Worm (Caenorhabditis elegans) whole organism, dauer: ENCODE results near the gene F22B7.9.

Source experiments
- unc-62 ChIP-seq: sonication (generic microtip); optimal IDR thresholded peaks from 2 replicates; lab custom pipeline; 2017; ENCODE audit warnings: missing biosample characterization, missing genetic modification reagents, missing genetic modification characterization

Gene F22B7.9

ce11 chrIII:8653875-8654386, at the start of gene F22B7.9:
Gene F22B7.9, minus strand, starts transcription at chrIII:8653925.
- no peak for TF ChIP-seq unc-62 (GFP tag; lab: Kevin White, UChicago)

ce11 chrIII:8700289-8700957, 46.7 kb upstream of the F22B7.9 start, which contains the start of the genes sdz-1 and vps-33.1:
Gene sdz-1, minus strand, starts transcription at chrIII:8700339.
Gene vps-33.1, plus strand, starts transcription at chrIII:8700927.
- no peak for TF ChIP-seq unc-62 (GFP tag; lab: Kevin White, UChicago)

- no peak for TF ChIP-seq unc-62 (GFP tag; lab: Kevin White, UChicago)
These were observed 43.7 kb upstream of the F22B7.9 start for ce11 chrIII:8697268-8697907.

- TF ChIP-seq unc-62 (GFP tag; lab: Kevin White, UChicago) = no peak
These were observed 43.0 kb upstream of the F22B7.9 start for ce11 chrIII:8696680-8697079.

- no peak for TF ChIP-seq unc-62 (GFP tag; lab: Kevin White, UChicago)
These were observed 39.6 kb upstream of the F22B7.9 start, which contains the start of gene B0303.7 for ce11 chrIII:8693322-8693721. Gene B0303.7, plus strand, starts transcription at chrIII:8693622.

- no peak for TF ChIP-seq unc-62 (GFP tag; lab: Kevin White, UChicago)
These were observed 35.9 kb upstream of the F22B7.9 start, which contains the start of gene B0303.4 for ce11 chrIII:8689655-8690054. Gene B0303.4, plus strand, starts transcription at chrIII:8689850.

- TF ChIP-seq unc-62 (GFP tag; lab: Kevin White, UChicago) = no peak
These were observed 35.4 kb upstream of the F22B7.9 start for ce11 chrIII:8689143-8689542.

- no peak for TF ChIP-seq unc-62 (GFP tag; lab: Kevin White, UChicago)
These were observed 34.8 kb upstream of the F22B7.9 start, which contains the start of gene hadb-1 for ce11 chrIII:8688438-8688946. Gene hadb-1, minus strand, starts transcription at chrIII:8688488.

- no peak for TF ChIP-seq unc-62 (GFP tag; lab: Kevin White, UChicago)
These were observed 32.0 kb upstream of the F22B7.9 start for ce11 chrIII:8685590-8686240.

- no peak for TF ChIP-seq unc-62 (GFP tag; lab: Kevin White, UChicago)
These were observed 30.7 kb upstream of the F22B7.9 start, which contains the start of gene anmt-1 for ce11 chrIII:8684421-8684820. Gene anmt-1, plus strand, starts transcription at chrIII:8684808.

ce11 chrIII:8683679-8684263, 30.0 kb upstream of the F22B7.9 start, which contains the start of gene fli-1:
Gene fli-1, minus strand, starts transcription at chrIII:8683736.
- TF ChIP-seq unc-62 (GFP tag; lab: Kevin White, UChicago) = no peak

- no peak for TF ChIP-seq unc-62 (GFP tag; lab: Kevin White, UChicago)
These were observed 24.6 kb upstream of the F22B7.9 start for ce11 chrIII:8678371-8678770.

ce11 chrIII:8674980-8675485, 21.3 kb upstream of the F22B7.9 start, which contains the start of gene pgl-2:
Gene pgl-2, minus strand, starts transcription at chrIII:8675435.
- no peak for TF ChIP-seq unc-62 (GFP tag; lab: Kevin White, UChicago)

- TF ChIP-seq unc-62 (GFP tag; lab: Kevin White, UChicago) = no peak
These were observed 15.0 kb upstream of the F22B7.9 start for ce11 chrIII:8668717-8669116.

- no peak for TF ChIP-seq unc-62 (GFP tag; lab: Kevin White, UChicago)
These were observed 13.7 kb upstream of the F22B7.9 start, which contains the start of gene dpy-19 for ce11 chrIII:8667382-8667781. Gene dpy-19, minus strand, starts transcription at chrIII:8667482.
